Worm (Caenorhabditis elegans): Measurements from ENCODE around the gene txt-9.

Gene txt-9

ce11 chrII:5099649-5100048, 14.1 kb downstream of the txt-9 start, which contains the start of gene C04G6.6:
C04G6.6 (minus strand) TSS chrII:5099749.
- TF ChIP-seq Y48G9A.11 (GFP tag; IDR thresholded peaks at IDR 0.05) (no peak), unc-62 (GFP tag; optimal IDR thresholded peaks at IDR 0.05 in 1 of 2) (no peak), unc-62 (tag; optimal IDR thresholded peaks at IDR 0.05) (no peak), cey-2 (tag; optimal IDR thresholded peaks at IDR 0.05; ENCODE audit: borderline replicate concordance, insufficient read depth) (no peak), tag-97 (GFP tag; IDR thresholded peaks at IDR 0.05) (no peak), lir-3 (tag; optimal IDR thresholded peaks at IDR 0.05) (no peak), nhr-76 (tag; optimal IDR thresholded peaks at IDR 0.05) (no peak), lin-39 (tag; optimal IDR thresholded peaks at IDR 0.05) (no peak), nhr-111 (GFP tag; optimal IDR thresholded peaks at IDR 0.05) (no peak)

- TF ChIP-seq dmd-8 (GFP tag; IDR thresholded peaks at IDR 0.05) (no peak), aha-1 (tag) (peak; percentile 51)
Measured at ce11 chrII:5101701-5102100, 16.1 kb downstream of the txt-9 start, which contains the start of the genes idpb-3 and idpb-1. idpb-3 (minus strand) TSS chrII:5101801. idpb-1 (plus strand) TSS chrII:5101984.

ce11 chrII:5103189-5103588, 17.6 kb downstream of the txt-9 start:
- TF ChIP-seq nhr-28 (tag; optimal IDR thresholded peaks at IDR 0.05) = peak; percentile 16
- TF ChIP-seq fos-1 (tag; optimal IDR thresholded peaks at IDR 0.05) = no peak

ce11 chrII:5103784-5104457, 18.3 kb downstream of the txt-9 start, which contains the start of the genes C04G6.11 and mpk-2:
C04G6.11 (minus strand) TSS chrII:5103834.
mpk-2 (plus strand) TSS chrII:5104118.
- TF ChIP-seq D1046.2 (GFP tag; IDR thresholded peaks at IDR 0.05) = no peak
- TF ChIP-seq cey-2 (tag; optimal IDR thresholded peaks at IDR 0.05; ENCODE audit: borderline replicate concordance, insufficient read depth) = no peak
- no peak for TF ChIP-seq F26F4.8 (GFP tag; conservative IDR thresholded peaks at IDR 0.05)
- TF ChIP-seq sdz-12 (GFP tag; optimal IDR thresholded peaks at IDR 0.05) = no peak
- TF ChIP-seq F10B5.3 (tag; optimal IDR thresholded peaks at IDR 0.05) = no peak
- TF ChIP-seq snpc-4 (tag; optimal IDR thresholded peaks at IDR 0.05) = no peak
- no peak for TF ChIP-seq ama-1 (optimal IDR thresholded peaks at IDR 0.05)
- peak; percentile 64 for TF ChIP-seq dve-1 (tag; optimal IDR thresholded peaks at IDR 0.05; ENCODE audit: insufficient read depth)
- TF ChIP-seq madf-9 (GFP tag; conservative IDR thresholded peaks at IDR 0.05) = no peak
- no peak for TF ChIP-seq unc-39 (tag; optimal IDR thresholded peaks at IDR 0.05)
- no peak for TF ChIP-seq zfp-2 (tag; optimal IDR thresholded peaks at IDR 0.05)
- no peak for TF ChIP-seq ces-1 (GFP tag; optimal IDR thresholded peaks at IDR 0.05)
- TF ChIP-seq nhr-76 (tag; optimal IDR thresholded peaks at IDR 0.05) = no peak
- TF ChIP-seq lsy-2 (tag; optimal IDR thresholded peaks at IDR 0.05) = no peak
- no peak for TF ChIP-seq ZK546.5 (tag; optimal IDR thresholded peaks at IDR 0.05)
- no peak for TF ChIP-seq unc-130 (GFP tag; optimal IDR thresholded peaks at IDR 0.05)
- TF ChIP-seq daf-16 (GFP tag; optimal IDR thresholded peaks at IDR 0.05) = peak in 1 of 2 experiments; percentile 69
- TF ChIP-seq daf-16 (tag; optimal IDR thresholded peaks at IDR 0.05) = peak; percentile 66
- TF ChIP-seq Y105C5A.15 (GFP tag; IDR thresholded peaks at IDR 0.05) = no peak
- no peak for TF ChIP-seq hmg-1.1 (GFP tag; IDR thresholded peaks at IDR 0.05)
- TF ChIP-seq mxl-2 (GFP tag; conservative IDR thresholded peaks at IDR 0.05) = no peak
- peak in 1 of 2 experiments; percentile 9 for TF ChIP-seq mdl-1 (tag; optimal IDR thresholded peaks at IDR 0.05)
- no peak for TF ChIP-seq arid-1 (GFP tag; conservative IDR thresholded peaks at IDR 0.05)
- no peak for TF ChIP-seq ceh-32 (tag; optimal IDR thresholded peaks at IDR 0.05; ENCODE audit: poor library complexity)
- no peak for TF ChIP-seq egl-27 (tag; optimal IDR thresholded peaks at IDR 0.05)
- no peak for TF ChIP-seq ctbp-1 (GFP tag; IDR thresholded peaks at IDR 0.05)
- no peak for TF ChIP-seq nhr-10 (tag; optimal IDR thresholded peaks at IDR 0.05)
- TF ChIP-seq egl-43 (GFP tag; IDR thresholded peaks at IDR 0.05) = no peak
- no peak for TF ChIP-seq dpl-1 (GFP tag; optimal IDR thresholded peaks at IDR 0.05)
- peak; percentile 97 for TF ChIP-seq dmd-6 (GFP tag; IDR thresholded peaks at IDR 0.05)
- peak; percentile 51 for TF ChIP-seq nhr-102 (tag; optimal IDR thresholded peaks at IDR 0.05)
- TF ChIP-seq daf-19 (GFP tag; conservative IDR thresholded peaks at IDR 0.05) = no peak
- TF ChIP-seq nhr-48 (tag; optimal IDR thresholded peaks at IDR 0.05) = peak; percentile 85
- TF ChIP-seq T26A8.4 (GFP tag; IDR thresholded peaks at IDR 0.05) = no peak
- no peak for TF ChIP-seq zip-2 (tag; optimal IDR thresholded peaks at IDR 0.05)

All from whole organism, L4 larva.